Fruit fly (Drosophila melanogaster) whole organism, embryonic: ENCODE data around the gene CG4757.

Source experiments
- Awh ChIP-seq: fragments of 200-800 bp; sonication (Bioruptor generic); IDR thresholded peaks from 2 replicates; pipeline ENCODE4, ENCODE4 v1.3.6; 2022; ENCODE audit warnings: missing biosample characterization, missing genetic modification characterization
- CG10321 ChIP-seq: fragments of 200-800 bp; sonication (Bioruptor generic); IDR thresholded peaks from 2 replicates; pipeline ENCODE4 v1.3.6; 2022; ENCODE audit warnings: missing biosample characterization, missing genetic modification characterization
- CG10565 ChIP-seq: fragments of 200-800 bp; sonication (Bioruptor generic); optimal IDR thresholded peaks from 3 replicates; lab custom pipeline; 2016; ENCODE audit warnings: missing biosample characterization, mild to moderate bottlenecking, missing genetic modification characterization
- CG12155 ChIP-seq: fragments of 200-800 bp; sonication (Bioruptor generic); optimal IDR thresholded peaks from 3 replicates; lab custom pipeline; 2016; ENCODE audit warnings: missing biosample characterization, missing genetic modification characterization
- CG12744 ChIP-seq: fragments of 200-800 bp; sonication (Bioruptor generic); optimal IDR thresholded peaks from 2 replicates; lab custom pipeline; 2016; ENCODE audit warnings: missing biosample characterization, missing genetic modification characterization
- CG12942 ChIP-seq: fragments of 200-800 bp; sonication (Bioruptor generic); optimal IDR thresholded peaks from 3 replicates; lab custom pipeline; 2016; ENCODE audit warnings: missing biosample characterization, missing genetic modification characterization
- CG14710 ChIP-seq: fragments of 200-800 bp; sonication (Bioruptor generic); optimal IDR thresholded peaks from 3 replicates; lab custom pipeline; 2019; ENCODE audit warnings: missing biosample characterization, mild to moderate bottlenecking, missing genetic modification characterization, moderate library complexity
- CG17186 ChIP-seq: fragments of 200-800 bp; sonication (Bioruptor generic); optimal IDR thresholded peaks from 3 replicates; lab custom pipeline; 2017; ENCODE audit warnings: missing biosample characterization, missing genetic modification reagents, missing genetic modification characterization
- CG17361 ChIP-seq: fragments of 200-800 bp; sonication (Bioruptor generic); IDR thresholded peaks from 3 replicates; pipeline ENCODE4 v1.3.6; 2022; ENCODE audit warnings: missing biosample characterization, missing genetic modification characterization
- CG17612 ChIP-seq: fragments of 200-800 bp; sonication (Bioruptor generic); IDR thresholded peaks from 2 replicates; pipeline ENCODE4 v1.3.6; 2022; ENCODE audit warnings: missing biosample characterization, missing genetic modification characterization
- CG18476 ChIP-seq: fragments of 200-800 bp; sonication (Bioruptor generic); optimal IDR thresholded peaks from 2 replicates; lab custom pipeline; 2016; ENCODE audit warnings: missing biosample characterization, mild to moderate bottlenecking, missing genetic modification characterization
- CG2199 ChIP-seq: fragments of 200-800 bp; sonication (Bioruptor generic); IDR thresholded peaks from 3 replicates; pipeline ENCODE4 v1.3.6; 2022; ENCODE audit warnings: missing biosample characterization, missing genetic modification characterization
- CG32767 ChIP-seq: fragments of 200-800 bp; sonication (Bioruptor generic); IDR thresholded peaks from 2 replicates; pipeline ENCODE4 v1.3.6; 2022; ENCODE audit warnings: missing biosample characterization, missing genetic modification characterization
- CG32772 ChIP-seq: fragments of 200-800 bp; sonication (Bioruptor generic); IDR thresholded peaks from 2 replicates; pipeline ENCODE4 v1.3.6; 2022; ENCODE audit warnings: missing biosample characterization, missing genetic modification characterization
- CG3726 ChIP-seq: fragments of 200-800 bp; sonication (Bioruptor generic); IDR thresholded peaks from 3 replicates; pipeline ENCODE4, ENCODE4 v1.3.6; 2022; ENCODE audit warnings: missing biosample characterization, missing genetic modification characterization
- CG5245 ChIP-seq: fragments of 200-800 bp; sonication (Bioruptor generic); optimal IDR thresholded peaks from 3 replicates; lab custom pipeline; 2016; ENCODE audit warnings: missing biosample characterization, missing genetic modification characterization
- CG7786 ChIP-seq: fragments of 200-800 bp; sonication (Bioruptor generic); optimal IDR thresholded peaks from 2 replicates; lab custom pipeline; 2016; ENCODE audit warnings: missing biosample characterization, missing genetic modification characterization
- CG9727 ChIP-seq: fragments of 200-800 bp; sonication (Bioruptor generic); optimal IDR thresholded peaks from 3 replicates; lab custom pipeline; 2017; ENCODE audit warnings: missing biosample characterization, mild to moderate bottlenecking, missing genetic modification characterization
- D19B ChIP-seq: fragments of 200-800 bp; sonication (Bioruptor generic); optimal IDR thresholded peaks from 2 replicates; lab custom pipeline; 2017; ENCODE audit warnings: missing biosample characterization, mild to moderate bottlenecking, missing genetic modification characterization
- Dad ChIP-seq: fragments of 200-800 bp; sonication (Bioruptor generic); optimal IDR thresholded peaks from 3 replicates; lab custom pipeline; 2016; ENCODE audit warnings: missing biosample characterization, missing genetic modification characterization
- Dip2 ChIP-seq: fragments of 200-800 bp; sonication (Bioruptor generic); IDR thresholded peaks from 2 replicates; pipeline ENCODE4 v1.3.6; 2022; ENCODE audit warnings: missing biosample characterization, missing genetic modification characterization
- Dll ChIP-seq: fragments of 200-800 bp; sonication (Bioruptor generic); IDR thresholded peaks from 4 replicates; pipeline ENCODE4 v1.3.6; 2022; ENCODE audit warnings: missing biosample characterization, missing genetic modification characterization; ENCODE audit not compliant: partially characterized antibody
- E2f2 ChIP-seq: fragments of 200-800 bp; sonication (Bioruptor generic); IDR thresholded peaks from 2 replicates; pipeline ENCODE4 v1.3.6; 2022; ENCODE audit warnings: missing biosample characterization, missing genetic modification characterization
- Ets65A ChIP-seq: fragments of 200-800 bp; sonication (Bioruptor generic); peaks from one replicate; lab custom pipeline; 2016; ENCODE audit warnings: missing biosample characterization, missing genetic modification characterization
- Fer2 ChIP-seq: fragments of 200-800 bp; sonication (Bioruptor generic); optimal IDR thresholded peaks from 2 replicates; lab custom pipeline; 2018; ENCODE audit warnings: missing biosample characterization, mild to moderate bottlenecking, missing genetic modification characterization, moderate library complexity
- Gug ChIP-seq: fragments of 200-800 bp; sonication (Bioruptor generic); IDR thresholded peaks from 4 replicates; pipeline ENCODE4 v1.3.6; 2022; ENCODE audit warnings: missing biosample characterization, missing genetic modification characterization
- H2.0 ChIP-seq: fragments of 200-800 bp; sonication (Bioruptor generic); IDR thresholded peaks from 2 replicates; pipeline ENCODE4 v1.3.6; 2022; ENCODE audit warnings: missing biosample characterization, missing genetic modification characterization
- Lhr ChIP-seq: fragments of 200-800 bp; sonication (Bioruptor generic); optimal IDR thresholded peaks from 3 replicates; lab custom pipeline; 2017; ENCODE audit warnings: mild to moderate bottlenecking, missing biosample characterization, missing genetic modification reagents, missing genetic modification characterization
- Meics ChIP-seq: fragments of 200-800 bp; sonication (Bioruptor generic); optimal IDR thresholded peaks from 2 replicates; lab custom pipeline; 2017; ENCODE audit warnings: missing biosample characterization, mild to moderate bottlenecking, missing genetic modification characterization
- NC2β ChIP-seq: fragments of 200-800 bp; sonication (Bioruptor generic); optimal IDR thresholded peaks from 2 replicates; lab custom pipeline; 2016; ENCODE audit warnings: missing biosample characterization, missing genetic modification characterization
- NK7.1 ChIP-seq: fragments of 200-800 bp; sonication (Bioruptor generic); optimal IDR thresholded peaks from 3 replicates; lab custom pipeline; 2016; ENCODE audit warnings: missing biosample characterization, missing genetic modification characterization
- Rx ChIP-seq: fragments of 200-800 bp; sonication (Bioruptor generic); IDR thresholded peaks from 2 replicates; pipeline ENCODE4 v1.3.6; 2022; ENCODE audit warnings: missing biosample characterization, missing genetic modification characterization
- Side ChIP-seq: fragments of 200-800 bp; sonication (Bioruptor generic); optimal IDR thresholded peaks from 2 replicates; lab custom pipeline; 2016; ENCODE audit warnings: missing biosample characterization, missing genetic modification characterization
- TFAM ChIP-seq: fragments of 200-800 bp; sonication (Bioruptor generic); optimal IDR thresholded peaks from 2 replicates; lab custom pipeline; 2017; ENCODE audit warnings: missing biosample characterization, missing genetic modification characterization, inconsistent platforms
- aop ChIP-seq: fragments of 200-800 bp; sonication (Bioruptor generic); IDR thresholded peaks from 2 replicates; pipeline ENCODE4 v1.3.6; 2022; ENCODE audit warnings: missing biosample characterization, missing genetic modification characterization
- cad ChIP-seq: fragments of >200 bp; optimal IDR thresholded peaks from 2 replicates; lab custom pipeline; 2017; ENCODE audit warnings: missing biosample characterization, missing genetic modification characterization
- cato ChIP-seq: fragments of 200-800 bp; sonication (Bioruptor generic); optimal IDR thresholded peaks from 2 replicates; lab custom pipeline; 2016; ENCODE audit warnings: missing biosample characterization, missing genetic modification characterization, borderline replicate concordance
- dmrt11E ChIP-seq: fragments of 200-800 bp; sonication (Bioruptor generic); optimal IDR thresholded peaks from 3 replicates; lab custom pipeline; 2018; ENCODE audit warnings: missing biosample characterization, mild to moderate bottlenecking, missing genetic modification characterization, moderate library complexity
- dysf ChIP-seq: fragments of 200-800 bp; sonication (Bioruptor generic); IDR thresholded peaks from 3 replicates; pipeline ENCODE4 v1.3.6; 2022; ENCODE audit warnings: missing biosample characterization, missing genetic modification characterization
- gsb ChIP-seq: fragments of 200-800 bp; sonication (Bioruptor generic); IDR thresholded peaks from 2 replicates; pipeline ENCODE4 v1.3.6; 2022; ENCODE audit warnings: missing biosample characterization, missing genetic modification characterization
- ken ChIP-seq: fragments of 200-800 bp; sonication (Bioruptor generic); IDR thresholded peaks from 3 replicates; pipeline ENCODE4 v1.3.6; 2022; ENCODE audit warnings: missing biosample characterization, missing genetic modification characterization
- mld ChIP-seq: fragments of 200-800 bp; sonication (Bioruptor generic); IDR thresholded peaks from 3 replicates; pipeline ENCODE4 v1.3.6; 2022; ENCODE audit warnings: missing biosample characterization, missing genetic modification characterization; ENCODE audit not compliant: partially characterized antibody
- nerfin-1 ChIP-seq: fragments of 200-800 bp; sonication (Bioruptor generic); optimal IDR thresholded peaks from 3 replicates; lab custom pipeline; 2019; ENCODE audit warnings: missing biosample characterization, mild to moderate bottlenecking, missing genetic modification characterization, moderate library complexity
- nerfin-2 ChIP-seq: fragments of 200-800 bp; sonication (Bioruptor generic); IDR thresholded peaks from 2 replicates; pipeline ENCODE4 v1.3.6; 2022; ENCODE audit warnings: missing biosample characterization, missing genetic modification characterization; ENCODE audit not compliant: partially characterized antibody
- pan ChIP-seq, 4 experiments: fragments of >200 bp in 3 of 4; fragments of 200-800 bp in 1 of 4; sonication (Bioruptor generic) in 1 of 4; optimal IDR thresholded peaks in 3 of 4; IDR thresholded peaks in 1 of 4; 2 replicates each; pipeline versions ENCODE4 v1.3.6 to Lab custom; 2017 to 2022; ENCODE audit warnings: missing biosample characterization in 2 of 4, missing genetic modification characterization in 2 of 4, mixed read lengths in 1 of 4
- pho ChIP-seq: fragments of 200-800 bp; sonication (Bioruptor generic); optimal IDR thresholded peaks from 2 replicates; lab custom pipeline; 2016; ENCODE audit warnings: missing biosample characterization, missing genetic modification characterization
- phol ChIP-seq: fragments of 200-800 bp; sonication (Bioruptor generic); optimal IDR thresholded peaks from 3 replicates; lab custom pipeline; 2018; ENCODE audit warnings: missing biosample characterization, mild to moderate bottlenecking, missing genetic modification characterization, moderate library complexity
- slp2 ChIP-seq: fragments of 200-800 bp; sonication (Bioruptor generic); optimal IDR thresholded peaks from 2 replicates; lab custom pipeline; 2016; ENCODE audit warnings: missing biosample characterization, missing genetic modification characterization
- tx ChIP-seq: fragments of 200-800 bp; sonication (Bioruptor generic); optimal IDR thresholded peaks from 2 replicates; lab custom pipeline; 2016; ENCODE audit warnings: missing biosample characterization, missing genetic modification characterization

CG4757 gene

DNA sequence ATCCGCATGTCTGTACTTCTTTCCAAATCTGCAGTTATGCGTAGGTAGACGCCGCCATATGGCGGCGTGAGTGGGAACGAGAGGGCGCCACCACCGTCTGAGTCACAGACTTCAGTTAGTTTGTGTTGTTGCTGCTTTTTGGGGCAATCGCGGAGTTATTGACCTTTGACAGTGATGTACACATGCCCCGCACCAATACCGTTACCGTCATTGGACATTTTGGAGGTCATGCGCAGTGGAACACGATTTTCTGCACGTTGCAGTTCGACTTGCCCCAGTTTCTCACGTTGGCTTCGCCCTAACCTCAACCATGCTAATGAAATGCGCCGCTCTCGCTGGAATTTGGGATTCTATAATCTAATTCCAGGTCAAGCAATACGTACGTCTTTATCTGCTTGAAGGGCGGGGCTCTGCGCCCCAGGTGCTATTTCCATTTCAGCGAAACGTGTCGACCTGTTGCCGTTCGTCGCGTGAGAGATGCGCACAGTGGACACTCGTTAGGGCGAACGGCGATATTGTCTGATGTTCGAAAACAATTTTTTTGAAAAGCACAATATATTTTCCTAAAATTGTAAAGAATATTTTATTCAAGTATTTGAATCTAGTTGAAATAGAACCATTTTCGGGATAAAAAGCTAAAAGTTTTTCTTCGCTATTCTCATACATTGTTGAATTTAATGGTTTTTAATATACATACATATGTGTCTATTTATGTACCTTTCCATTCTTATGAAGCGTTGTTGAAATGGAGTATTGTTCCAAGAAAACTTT is 50.5 kb downstream of the CG4757 start (continued):
- TF ChIP-seq Dip2 (GFP tag; lab: Robert Waterston, UW): no peak
- TF ChIP-seq dysf (GFP tag; lab: Robert Waterston, UW): peak; percentile 82
- peak; percentile 53 for TF ChIP-seq CG32767 (GFP tag; lab: Robert Waterston, UW)
- TF ChIP-seq Gug (GFP tag; lab: Robert Waterston, UW): peak; percentile 87
- peak; percentile 66 for TF ChIP-seq CG17361 (GFP tag; lab: Robert Waterston, UW)
- TF ChIP-seq Meics (GFP tag; lab: Kevin White, UChicago): peak; percentile 76
- TF ChIP-seq CG7786: peak; percentile 70
- TF ChIP-seq mld (GFP tag; lab: Robert Waterston, UW): no peak
- TF ChIP-seq Rx (GFP tag; lab: Robert Waterston, UW): 0 out of 2 replicates have a peak, but pooled peaks have one; percentile 37
- peak; percentile 61 for TF ChIP-seq CG32772 (GFP tag; lab: Robert Waterston, UW)
- TF ChIP-seq pan (optimal IDR thresholded peaks at IDR 0.05; lab: Kevin White, UChicago): no peak
- TF ChIP-seq pan (GFP tag; optimal IDR thresholded peaks at IDR 0.05 in 1 of 2, IDR thresholded peaks at IDR 0.05 in 1 of 2): peak in 1 of 2 experiments; percentile 75
- 0 out of 2 replicates have a peak, but pooled peaks have one; percentile 15 for TF ChIP-seq E2f2 (GFP tag; lab: Robert Waterston, UW)
- TF ChIP-seq CG12942 (GFP tag; lab: Kevin White, UChicago): peak; percentile 61
- TF ChIP-seq NC2β (GFP tag; lab: Kevin White, UChicago): peak; percentile 48
- TF ChIP-seq Fer2 (tag; lab: Kevin White, UChicago): peak; percentile 62
- peak; percentile 40 for TF ChIP-seq CG14710 (tag; lab: Kevin White, UChicago)
- TF ChIP-seq gsb: no peak
- no peak for TF ChIP-seq cad (GFP tag; lab: Kevin White, UChicago)
- peak; percentile 45 for TF ChIP-seq CG5245
- TF ChIP-seq CG9727 (GFP tag; lab: Kevin White, UChicago): peak; percentile 61
- no peak for TF ChIP-seq nerfin-1 (tag; lab: Kevin White, UChicago)
- no peak for TF ChIP-seq nerfin-2 (GFP tag; lab: Robert Waterston, UW)
- peak; percentile 89 for TF ChIP-seq CG12155 (GFP tag; lab: Kevin White, UChicago)
- TF ChIP-seq slp2: peak; percentile 25
- peak; percentile 71 for TF ChIP-seq CG18476 (GFP tag; lab: Kevin White, UChicago)
- TF ChIP-seq Awh: 0 out of 2 replicates have a peak, but pooled peaks have one; percentile 11
- TF ChIP-seq Dll: 0 out of 4 replicates have a peak, but pooled peaks have one; percentile 20
- no peak for TF ChIP-seq CG17186 (GFP tag; lab: Kevin White, UChicago)
- no peak for TF ChIP-seq TFAM (GFP tag; lab: Kevin White, UChicago)
- peak; percentile 64 for TF ChIP-seq pho (GFP tag; lab: Kevin White, UChicago)
- no peak for TF ChIP-seq aop (GFP tag; lab: Robert Waterston, UW)
- no peak for TF ChIP-seq Lhr (GFP tag; lab: Kevin White, UChicago)
- TF ChIP-seq Side (GFP tag; lab: Kevin White, UChicago): peak; percentile 53
- peak; percentile 64 for TF ChIP-seq phol (tag; lab: Kevin White, UChicago)
- 0 out of 3 replicates have a peak, but pooled peaks have one; percentile 28 for TF ChIP-seq CG2199
- TF ChIP-seq Ets65A: peak; percentile 98
- peak; percentile 65 for TF ChIP-seq tx (GFP tag; lab: Kevin White, UChicago)
- peak; percentile 53; the same call in 1 of the 3 replicates for TF ChIP-seq CG3726
- peak; percentile 6 for TF ChIP-seq cato
- peak; percentile 76 for TF ChIP-seq CG17612
- TF ChIP-seq CG10321 (GFP tag; lab: Robert Waterston, UW): peak; percentile 5; the same call in 1 of the 2 replicates
- TF ChIP-seq H2.0 (GFP tag; lab: Robert Waterston, UW): peak; percentile 64
- TF ChIP-seq CG12744: peak; percentile 64
- peak; percentile 57 for TF ChIP-seq D19B (GFP tag; lab: Kevin White, UChicago)
- TF ChIP-seq CG10565: no peak
- peak; percentile 51 for TF ChIP-seq dmrt11E (tag; lab: Kevin White, UChicago)
- TF ChIP-seq ken: peak; percentile 78
- peak; percentile 47 for TF ChIP-seq Dad (GFP tag; lab: Kevin White, UChicago)
- peak; percentile 35 for TF ChIP-seq NK7.1 (GFP tag; lab: Kevin White, UChicago)
